Fruit fly (Drosophila melanogaster): ENCODE data around the gene CG9512.

DNA sequence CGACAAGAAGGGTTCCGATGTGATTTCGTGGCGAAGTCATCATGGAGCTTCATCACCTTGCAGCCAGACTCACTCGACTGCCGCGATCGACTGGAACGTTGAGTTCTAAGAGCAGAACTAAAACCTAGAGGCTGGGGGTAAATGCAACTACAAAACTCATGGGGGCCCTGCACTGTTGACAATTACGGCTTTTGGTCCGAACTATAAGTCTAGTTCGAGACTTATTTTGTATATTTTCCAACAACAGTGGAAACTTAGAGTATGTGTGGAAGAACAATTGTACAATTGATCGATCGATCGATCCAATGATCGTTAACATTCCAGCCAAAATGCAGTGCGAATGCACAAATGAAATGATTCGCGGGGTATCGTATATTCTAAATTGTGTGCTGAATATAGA lies 49.1 kb downstream of the CG9512 start, which contains the start of gene CG9519:
- no peak for TF ChIP-seq D1 (tag; optimal IDR thresholded peaks at IDR 0.05)
- TF ChIP-seq CG34367 (tag; optimal IDR thresholded peaks at IDR 0.05): no peak
- no peak for TF ChIP-seq fd96Ca (GFP tag; IDR thresholded peaks at IDR 0.05)
- no peak for TF ChIP-seq CG4496 (GFP tag; IDR thresholded peaks at IDR 0.05)
- no peak for TF ChIP-seq EcR (GFP tag; optimal IDR thresholded peaks at IDR 0.05)
- TF ChIP-seq Pif1A (GFP tag; optimal IDR thresholded peaks at IDR 0.05): no peak
- no peak for TF ChIP-seq CG8301 (tag; optimal IDR thresholded peaks at IDR 0.05)
- no peak for TF ChIP-seq rn (GFP tag; IDR thresholded peaks at IDR 0.05)
- no peak for TF ChIP-seq CG9948 (tag; optimal IDR thresholded peaks at IDR 0.05)
- TF ChIP-seq CG14655 (GFP tag; optimal IDR thresholded peaks at IDR 0.05): no peak
- no peak for TF ChIP-seq CG32121 (GFP tag; IDR thresholded peaks at IDR 0.05)
- TF ChIP-seq CG13204 (GFP tag; optimal IDR thresholded peaks at IDR 0.05): no peak
- TF ChIP-seq CG15710 (tag; optimal IDR thresholded peaks at IDR 0.05): no peak
